Fruit fly (Drosophila melanogaster) S2 (cell line): ENCODE measurements around the gene CG44140.
"Not testable (repeated sequence)": the region's sequence is repeated elsewhere in the genome, so short reads cannot be mapped to it uniquely, and the experiment has no call there.

Experiments used
- CG8478 ChIP-seq: fragments of >200 bp; optimal IDR thresholded peaks from 2 replicates; lab custom pipeline; 2018
- CTCF ChIP-seq, 2 experiments: fragments of >200 bp; optimal IDR thresholded peaks; 2 replicates each; lab custom pipeline; 2018

CG44140 gene

DNA sequence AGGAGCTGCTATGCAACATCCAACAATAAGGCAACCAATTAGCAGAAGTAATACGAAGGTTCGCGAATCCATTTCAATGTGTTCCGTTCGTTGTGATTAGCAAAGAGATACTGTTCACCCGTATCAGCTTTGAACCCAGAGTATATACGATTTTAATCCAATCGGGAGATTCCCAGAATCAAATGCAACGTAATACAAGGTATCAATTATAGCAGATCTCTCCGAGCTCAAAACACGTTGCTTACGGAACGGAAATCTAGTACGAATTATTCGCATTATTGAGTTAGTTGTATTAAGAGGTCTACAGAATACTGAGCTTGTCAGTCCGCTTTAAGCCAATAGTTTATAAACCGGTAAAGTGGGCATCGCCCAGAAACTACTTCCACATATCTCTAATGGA is at the start of gene CG44140:
Gene CG44140 (minus strand): TSS at position 101 of the 400 bp plus-strand sequence.
- not testable (repeated sequence) for TF ChIP-seq CTCF (optimal IDR thresholded peaks at IDR 0.05; lab: Kevin White, UChicago); CG8478

DNA sequence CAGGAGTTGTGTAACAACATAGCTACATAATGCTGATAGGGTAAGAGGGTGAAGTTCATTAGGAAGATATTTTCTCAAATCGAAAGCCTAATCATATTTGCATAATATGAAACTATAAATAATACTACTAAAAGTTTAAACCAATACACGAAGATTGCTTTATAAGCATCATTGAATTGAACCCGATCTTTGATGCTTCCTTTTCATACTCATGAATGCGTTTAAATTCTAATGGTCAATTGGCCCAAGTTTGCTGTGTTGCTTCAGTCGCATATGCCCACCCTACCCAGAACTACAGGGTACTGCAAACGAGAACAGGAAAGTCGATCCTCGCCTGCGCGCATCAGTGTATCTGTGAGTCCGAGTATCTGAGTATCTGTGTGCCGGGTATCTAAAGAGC is 49.3 kb upstream of the CG44140 start:
- TF ChIP-seq CG8478 (no peak), CTCF (optimal IDR thresholded peaks at IDR 0.05; lab: Kevin White, UChicago) (no peak)

DNA sequence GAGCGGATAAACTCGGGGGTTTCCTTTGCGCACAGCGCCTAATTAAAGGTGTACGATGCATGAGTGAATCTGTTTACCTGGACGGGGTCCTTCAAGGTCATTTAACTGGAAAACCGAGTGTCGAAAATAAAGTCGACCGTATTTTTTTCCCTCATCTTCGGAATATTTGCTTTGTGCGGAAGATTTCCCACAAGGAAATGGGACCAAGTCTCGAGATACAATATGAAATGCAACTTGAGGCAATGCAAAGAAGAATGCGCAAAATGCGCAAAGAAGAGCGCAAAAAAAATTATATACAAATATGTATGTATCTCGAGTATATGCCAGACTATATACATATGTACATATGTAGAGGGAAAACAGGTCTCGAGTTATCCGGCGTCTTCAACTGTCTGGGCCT is 48.7 kb upstream of the CG44140 start:
- TF ChIP-seq CG8478 (no peak), CTCF (optimal IDR thresholded peaks at IDR 0.05; lab: Kevin White, UChicago) (no peak)

DNA sequence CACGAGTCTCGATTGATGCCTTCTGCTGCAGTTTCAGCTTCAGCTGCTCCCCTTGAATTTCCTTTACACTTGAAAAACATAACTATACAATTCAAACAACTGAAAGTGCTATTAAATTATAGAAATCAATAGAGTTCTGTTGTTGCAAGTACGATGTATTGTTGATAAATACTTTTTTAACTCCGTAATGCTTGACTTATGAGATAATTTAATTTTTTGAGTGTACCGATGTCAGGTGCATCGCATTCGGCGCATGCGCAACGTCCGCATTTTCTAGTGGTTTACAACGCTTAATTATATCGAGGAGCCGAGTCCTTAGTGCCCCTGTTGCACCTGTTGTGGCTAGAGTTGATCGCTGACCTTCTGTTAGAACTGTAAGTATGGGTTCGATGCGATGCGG is 47.1 kb upstream of the CG44140 start:
- TF ChIP-seq CTCF (optimal IDR thresholded peaks at IDR 0.05; lab: Kevin White, UChicago) (no peak), CG8478 (no peak)

DNA sequence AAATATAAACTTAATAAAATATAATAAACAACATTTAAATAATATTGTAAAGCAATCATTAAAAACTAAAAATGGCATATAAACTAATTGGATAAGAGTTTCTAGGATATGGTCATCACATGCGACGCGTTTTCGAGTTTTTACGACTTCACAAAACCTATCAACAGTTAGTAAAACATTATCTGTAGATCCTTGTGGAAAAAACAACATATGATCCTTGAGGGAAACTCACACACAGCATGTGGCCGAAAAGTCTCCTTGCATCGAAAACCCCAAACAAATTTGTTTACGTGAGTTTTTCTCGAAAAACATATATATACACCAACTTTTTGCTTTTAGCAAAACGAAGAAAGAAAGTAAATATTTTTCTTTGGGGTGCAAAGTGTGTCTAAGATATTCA is 46.6 kb upstream of the CG44140 start:
- no peak for TF ChIP-seq CG8478

DNA sequence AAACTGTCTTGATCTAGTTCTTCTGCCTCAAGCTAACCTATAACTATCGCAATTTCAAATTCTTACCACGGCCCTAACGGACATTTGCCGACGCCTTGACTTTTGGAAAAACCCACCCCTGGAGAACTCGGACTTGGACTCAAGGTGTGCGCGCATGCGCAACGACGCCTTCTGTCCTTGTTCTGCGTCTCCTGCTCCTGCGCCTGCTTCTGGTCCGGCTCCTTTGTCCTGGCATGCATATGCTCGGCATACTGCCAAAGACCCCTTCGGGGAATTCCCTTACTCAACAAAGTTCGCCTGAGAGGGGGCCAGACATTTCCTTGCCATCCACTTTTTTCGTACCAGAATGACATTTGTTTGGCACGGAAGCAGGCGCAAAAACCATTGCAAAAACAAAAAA is 41.6 kb upstream of the CG44140 start:
- no peak for TF ChIP-seq CTCF (optimal IDR thresholded peaks at IDR 0.05; lab: Kevin White, UChicago)
- no peak for TF ChIP-seq CG8478

DNA sequence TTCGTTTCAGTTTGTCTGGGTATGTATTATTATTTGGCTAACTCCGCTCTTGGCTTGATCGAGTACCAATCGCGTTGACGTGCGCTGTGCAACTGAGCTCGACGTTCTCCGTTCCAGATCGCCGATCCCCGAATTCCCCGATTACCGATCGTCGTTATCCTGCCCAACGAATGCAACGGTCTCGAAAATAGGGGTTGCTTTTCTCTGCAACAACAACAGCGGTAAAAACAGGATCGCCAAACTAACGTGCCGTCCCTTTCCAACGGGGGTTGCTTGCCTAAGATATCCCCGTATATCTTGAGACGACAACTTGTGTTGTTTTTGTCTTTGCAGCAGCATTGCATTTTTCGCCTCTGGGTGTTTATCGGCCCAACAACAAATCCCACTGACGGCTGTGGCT is 37.4 kb upstream of the CG44140 start:
- no peak for TF ChIP-seq CTCF (optimal IDR thresholded peaks at IDR 0.05; lab: Kevin White, UChicago)
- no peak for TF ChIP-seq CG8478

DNA sequence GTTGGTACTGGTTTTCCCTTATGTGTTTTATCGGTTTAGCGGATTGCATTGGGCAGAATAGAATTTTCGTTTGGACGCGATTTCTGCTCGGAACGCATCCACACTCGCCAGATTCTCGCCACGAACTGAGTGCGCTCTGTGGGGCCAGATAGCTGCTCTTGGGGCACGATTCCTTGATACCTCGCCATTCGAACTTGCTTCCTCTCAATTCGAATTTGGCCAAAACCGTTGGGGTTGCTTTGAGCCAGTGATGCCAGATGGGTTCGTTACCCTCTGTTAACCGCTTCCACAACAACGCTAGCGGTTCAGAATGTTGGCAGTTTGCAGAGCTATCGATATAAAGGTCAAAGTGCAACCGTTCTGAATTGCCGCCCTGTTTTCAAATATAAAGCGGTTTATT is 23.9 kb upstream of the CG44140 start, which contains the start of gene stol:
Gene stol (minus strand): TSS at position 101 of the 400 bp plus-strand sequence.
- TF ChIP-seq CG8478; CTCF (optimal IDR thresholded peaks at IDR 0.05; lab: Kevin White, UChicago): not testable (repeated sequence)

DNA sequence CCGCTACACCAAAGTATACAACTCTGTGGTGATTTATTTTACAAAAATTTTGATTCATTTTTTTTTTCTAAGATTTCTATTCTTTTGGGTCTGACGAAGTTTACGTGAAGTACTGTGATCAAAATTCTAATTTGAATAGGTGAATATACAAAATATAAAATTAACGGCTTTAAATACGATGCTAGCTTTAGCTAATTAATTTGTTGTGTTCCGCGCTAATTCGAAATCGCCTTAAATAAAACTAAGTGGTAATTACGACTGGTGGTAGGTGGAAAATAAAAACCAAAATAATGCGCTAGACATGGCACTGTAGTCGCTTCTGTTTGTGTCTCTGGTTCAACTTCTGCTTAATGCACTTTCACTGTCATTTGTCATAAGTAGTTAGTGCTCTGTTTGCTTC is 16.7 kb upstream of the CG44140 start, which contains the start of gene CG43924:
Gene CG43924 (minus strand): TSS at position 101 of the 400 bp plus-strand sequence.
- not testable (repeated sequence) for TF ChIP-seq CG8478; CTCF (optimal IDR thresholded peaks at IDR 0.05; lab: Kevin White, UChicago)

DNA sequence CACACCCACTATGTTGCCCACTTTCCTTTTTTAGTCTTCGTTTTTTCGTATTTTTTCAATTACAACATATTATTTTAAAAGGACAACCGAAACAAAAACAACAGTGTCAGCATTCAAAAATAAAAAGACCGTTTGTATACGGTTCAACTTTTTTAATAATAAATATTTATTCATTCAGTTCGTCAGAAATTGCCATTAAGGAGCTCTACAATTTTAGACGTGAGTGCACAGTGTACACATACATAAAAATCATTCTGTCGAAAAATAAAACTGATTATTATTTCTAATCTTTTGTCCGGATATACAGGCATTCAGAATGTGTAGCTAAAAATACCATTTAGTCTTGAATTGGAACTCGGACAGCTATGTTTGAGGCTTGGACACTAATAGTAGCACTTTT is 10.6 kb upstream of the CG44140 start, which contains the start of gene CG31827:
Gene CG31827 (plus strand): TSS at position 301 of the 400 bp plus-strand sequence.
- not testable (repeated sequence) for TF ChIP-seq CG8478; CTCF (optimal IDR thresholded peaks at IDR 0.05; lab: Kevin White, UChicago)

DNA sequence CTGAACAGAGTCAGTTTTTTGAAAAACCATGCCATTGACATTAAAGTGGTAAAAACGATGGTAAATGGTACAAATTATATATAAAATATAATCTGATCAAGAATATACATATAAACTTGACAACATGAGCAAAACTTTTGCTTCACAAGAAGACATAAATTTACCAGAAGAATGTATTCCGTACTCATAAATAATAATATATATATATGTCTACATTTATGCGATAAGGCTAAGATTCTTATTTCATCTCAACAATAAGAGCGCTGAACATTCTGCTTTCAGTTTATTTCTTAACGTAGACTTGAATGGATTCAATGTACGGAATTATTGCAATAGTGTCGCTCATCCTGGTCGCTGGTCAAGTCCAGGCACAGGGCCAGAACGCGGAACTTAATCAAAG is 1.5 kb upstream of the CG44140 start, which contains the start of gene CG31780:
Gene CG31780 (plus strand): TSS at position 301 of the 400 bp plus-strand sequence.
- not testable (repeated sequence) for TF ChIP-seq CTCF (optimal IDR thresholded peaks at IDR 0.05; lab: Kevin White, UChicago); CG8478

DNA sequence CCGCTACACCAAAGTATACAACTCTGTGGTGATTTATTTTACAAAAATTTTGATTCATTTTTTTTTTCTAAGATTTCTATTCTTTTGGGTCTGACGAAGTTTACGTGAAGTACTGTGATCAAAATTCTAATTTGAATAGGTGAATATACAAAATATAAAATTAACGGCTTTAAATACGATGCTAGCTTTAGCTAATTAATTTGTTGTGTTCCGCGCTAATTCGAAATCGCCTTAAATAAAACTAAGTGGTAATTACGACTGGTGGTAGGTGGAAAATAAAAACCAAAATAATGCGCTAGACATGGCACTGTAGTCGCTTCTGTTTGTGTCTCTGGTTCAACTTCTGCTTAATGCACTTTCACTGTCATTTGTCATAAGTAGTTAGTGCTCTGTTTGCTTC is 18.3 kb downstream of the CG44140 start, which contains the start of gene CG43923:
Gene CG43923 (minus strand): TSS at position 101 of the 400 bp plus-strand sequence.
- TF ChIP-seq CTCF (optimal IDR thresholded peaks at IDR 0.05; lab: Kevin White, UChicago); CG8478: not testable (repeated sequence)

DNA sequence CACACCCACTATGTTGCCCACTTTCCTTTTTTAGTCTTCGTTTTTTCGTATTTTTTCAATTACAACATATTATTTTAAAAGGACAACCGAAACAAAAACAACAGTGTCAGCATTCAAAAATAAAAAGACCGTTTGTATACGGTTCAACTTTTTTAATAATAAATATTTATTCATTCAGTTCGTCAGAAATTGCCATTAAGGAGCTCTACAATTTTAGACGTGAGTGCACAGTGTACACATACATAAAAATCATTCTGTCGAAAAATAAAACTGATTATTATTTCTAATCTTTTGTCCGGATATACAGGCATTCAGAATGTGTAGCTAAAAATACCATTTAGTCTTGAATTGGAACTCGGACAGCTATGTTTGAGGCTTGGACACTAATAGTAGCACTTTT is 24.4 kb downstream of the CG44140 start, which contains the start of gene CG18478:
Gene CG18478 (plus strand): TSS at position 301 of the 400 bp plus-strand sequence.
- TF ChIP-seq CTCF (optimal IDR thresholded peaks at IDR 0.05; lab: Kevin White, UChicago); CG8478: not testable (repeated sequence)

DNA sequence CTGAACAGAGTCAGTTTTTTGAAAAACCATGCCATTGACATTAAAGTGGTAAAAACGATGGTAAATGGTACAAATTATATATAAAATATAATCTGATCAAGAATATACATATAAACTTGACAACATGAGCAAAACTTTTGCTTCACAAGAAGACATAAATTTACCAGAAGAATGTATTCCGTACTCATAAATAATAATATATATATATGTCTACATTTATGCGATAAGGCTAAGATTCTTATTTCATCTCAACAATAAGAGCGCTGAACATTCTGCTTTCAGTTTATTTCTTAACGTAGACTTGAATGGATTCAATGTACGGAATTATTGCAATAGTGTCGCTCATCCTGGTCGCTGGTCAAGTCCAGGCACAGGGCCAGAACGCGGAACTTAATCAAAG is 33.5 kb downstream of the CG44140 start, which contains the start of gene CG18477:
Gene CG18477 (plus strand): TSS at position 301 of the 400 bp plus-strand sequence.
- TF ChIP-seq CTCF (optimal IDR thresholded peaks at IDR 0.05; lab: Kevin White, UChicago); CG8478: not testable (repeated sequence)

DNA sequence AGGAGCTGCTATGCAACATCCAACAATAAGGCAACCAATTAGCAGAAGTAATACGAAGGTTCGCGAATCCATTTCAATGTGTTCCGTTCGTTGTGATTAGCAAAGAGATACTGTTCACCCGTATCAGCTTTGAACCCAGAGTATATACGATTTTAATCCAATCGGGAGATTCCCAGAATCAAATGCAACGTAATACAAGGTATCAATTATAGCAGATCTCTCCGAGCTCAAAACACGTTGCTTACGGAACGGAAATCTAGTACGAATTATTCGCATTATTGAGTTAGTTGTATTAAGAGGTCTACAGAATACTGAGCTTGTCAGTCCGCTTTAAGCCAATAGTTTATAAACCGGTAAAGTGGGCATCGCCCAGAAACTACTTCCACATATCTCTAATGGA is 34.9 kb downstream of the CG44140 start, which contains the start of gene CG44141:
Gene CG44141 (minus strand): TSS at position 101 of the 400 bp plus-strand sequence.
- not testable (repeated sequence) for TF ChIP-seq CG8478; CTCF (optimal IDR thresholded peaks at IDR 0.05; lab: Kevin White, UChicago)
